Fruit fly (Drosophila melanogaster) whole organism, wandering third instar larva: ENCODE data around the gene CG10874.

Source experiments
- Abd-B ChIP-seq: fragments of >200 bp; optimal IDR thresholded peaks from 2 replicates; lab custom pipeline; 2017; ENCODE audit warnings: missing biosample characterization, missing genetic modification characterization
- Dif ChIP-seq: fragments of 200-275, 200-300 bp; sonication (Bioruptor generic); optimal IDR thresholded peaks from 2 replicates; lab custom pipeline; 2018; ENCODE audit warnings: missing biosample characterization, missing genetic modification characterization; ENCODE audit not compliant: partially characterized antibody
- Mio ChIP-seq: sonication (Bioruptor generic); optimal IDR thresholded peaks from 2 replicates; lab custom pipeline; 2016; ENCODE audit warnings: missing biosample characterization, missing genetic modification characterization
- brk ChIP-seq: fragments of 200-800 bp; sonication (Bioruptor generic); optimal IDR thresholded peaks from 2 replicates; lab custom pipeline; 2016; ENCODE audit warnings: missing biosample characterization, mild to moderate bottlenecking, missing genetic modification characterization
- dmrt93B ChIP-seq: fragments of 200-800 bp; sonication (Bioruptor generic); optimal IDR thresholded peaks from 2 replicates; lab custom pipeline; 2018; ENCODE audit warnings: missing biosample characterization, mild to moderate bottlenecking, missing genetic modification characterization
- dsf ChIP-seq: sonication (Bioruptor generic); optimal IDR thresholded peaks from 2 replicates; lab custom pipeline; 2016; ENCODE audit warnings: missing biosample characterization, missing genetic modification characterization, borderline replicate concordance
- h ChIP-seq: fragments of 200-800 bp; sonication (Bioruptor generic); optimal IDR thresholded peaks from 3 replicates; lab custom pipeline; 2016; ENCODE audit warnings: missing biosample characterization, mild to moderate bottlenecking, missing genetic modification characterization
- jim ChIP-seq: fragments of 175-275, 200-325 bp; sonication (Bioruptor generic); optimal IDR thresholded peaks from 2 replicates; lab custom pipeline; 2016; ENCODE audit warnings: missing biosample characterization, mild to moderate bottlenecking, missing genetic modification characterization
- lola ChIP-seq: fragments of >200 bp; optimal IDR thresholded peaks from 2 replicates; lab custom pipeline; 2017; ENCODE audit warnings: missing biosample characterization, missing genetic modification characterization
- pan ChIP-seq: fragments of >200 bp; optimal IDR thresholded peaks from 2 replicates; lab custom pipeline; 2017
- psq ChIP-seq: fragments of 200-800 bp; sonication (Bioruptor generic); optimal IDR thresholded peaks from 3 replicates; lab custom pipeline; 2017; ENCODE audit warnings: missing biosample characterization, mild to moderate bottlenecking, missing genetic modification characterization, moderate library complexity
- tai ChIP-seq: sonication (Bioruptor generic); optimal IDR thresholded peaks from 2 replicates; lab custom pipeline; 2016; ENCODE audit warnings: missing biosample characterization, missing genetic modification characterization
- usp ChIP-seq: fragments of >200 bp; optimal IDR thresholded peaks from 2 replicates; lab custom pipeline; 2017; ENCODE audit warnings: missing biosample characterization, missing genetic modification characterization

DNA sequence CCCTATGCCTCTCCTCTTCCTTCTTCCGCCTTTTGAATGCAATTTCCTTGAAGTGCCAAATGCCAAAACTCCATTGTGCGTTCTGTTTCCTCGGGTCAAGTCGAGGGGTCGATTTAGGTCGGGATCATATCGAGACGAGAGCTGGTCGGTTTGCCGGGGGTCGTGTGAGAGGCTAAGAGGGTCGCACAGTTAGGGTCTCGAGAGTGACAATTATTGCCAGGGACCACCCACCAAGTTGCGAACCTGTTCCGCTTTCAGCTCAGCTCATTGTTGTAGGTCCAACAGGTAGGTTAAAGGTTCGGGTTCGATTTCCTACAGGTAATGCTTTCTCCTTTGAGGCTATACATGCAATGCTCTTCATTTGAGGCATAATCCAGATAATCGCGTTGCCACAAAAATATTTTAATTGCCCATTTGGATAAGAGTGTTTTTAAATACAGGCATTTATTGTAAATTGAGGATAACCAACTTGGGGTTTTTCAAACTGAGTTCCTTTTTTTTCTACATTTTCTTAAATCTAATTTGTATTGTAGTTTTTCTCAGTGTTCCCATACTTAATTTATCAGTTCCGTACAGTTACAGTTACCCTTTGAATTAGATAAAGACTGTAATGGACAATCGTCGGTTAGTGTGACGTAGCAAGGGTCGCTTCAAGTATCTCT is 19.6 kb downstream of the CG10874 start:
- no peak for TF ChIP-seq pan
- no peak for TF ChIP-seq psq
- TF ChIP-seq lola (GFP tag; lab: Kevin White, UChicago): no peak
- no peak for TF ChIP-seq brk (GFP tag; lab: Kevin White, UChicago)
- no peak for TF ChIP-seq tai
- no peak for TF ChIP-seq h (GFP tag; lab: Kevin White, UChicago)
- TF ChIP-seq Dif (GFP tag; lab: Kevin White, UChicago): no peak
- no peak for TF ChIP-seq Mio (GFP tag; lab: Kevin White, UChicago)
- TF ChIP-seq Abd-B (GFP tag; lab: Kevin White, UChicago): no peak
- no peak for TF ChIP-seq jim (GFP tag; lab: Kevin White, UChicago)
- no peak for TF ChIP-seq dsf
- TF ChIP-seq usp (GFP tag; lab: Kevin White, UChicago): no peak
- no peak for TF ChIP-seq dmrt93B (GFP tag; lab: Kevin White, UChicago)
